Fruit fly (Drosophila melanogaster) whole organism, pupa: ENCODE measurements around the gene CG31715.

Source experiments
- CG10348 ChIP-seq: fragments of 200-800 bp; sonication (Bioruptor generic); IDR thresholded peaks from 2 replicates; pipeline ENCODE4 v1.3.6; 2022; ENCODE audit warnings: missing biosample characterization, missing genetic modification characterization
- CG12605 ChIP-seq: fragments of 200-800 bp; sonication (Bioruptor generic); IDR thresholded peaks from 2 replicates; pipeline ENCODE4 v1.3.6; 2022; ENCODE audit warnings: missing biosample characterization, missing genetic modification characterization
- CG13204 ChIP-seq: fragments of 200-800 bp; sonication (Bioruptor generic); optimal IDR thresholded peaks from 2 replicates; lab custom pipeline; 2018; ENCODE audit warnings: missing biosample characterization, mild to moderate bottlenecking, missing genetic modification characterization, moderate library complexity
- CG14655 ChIP-seq: fragments of 200-800 bp; sonication (Bioruptor generic); optimal IDR thresholded peaks from 3 replicates; lab custom pipeline; 2017; ENCODE audit warnings: mild to moderate bottlenecking, missing biosample characterization, missing genetic modification reagents, missing genetic modification characterization
- CG15710 ChIP-seq: fragments of 200-800 bp; sonication (Bioruptor generic); optimal IDR thresholded peaks from 2 replicates; lab custom pipeline; 2018; ENCODE audit warnings: missing biosample characterization, mild to moderate bottlenecking, missing genetic modification characterization, moderate library complexity
- CG17806 ChIP-seq: fragments of 200-800 bp; sonication (Bioruptor generic); optimal IDR thresholded peaks from 2 replicates; lab custom pipeline; 2018; ENCODE audit warnings: missing biosample characterization, mild to moderate bottlenecking, missing genetic modification characterization, moderate library complexity
- CG32121 ChIP-seq: fragments of 200-800 bp; sonication (Bioruptor generic); IDR thresholded peaks from 2 replicates; pipeline ENCODE4 v1.3.6; 2022; ENCODE audit warnings: missing biosample characterization, missing genetic modification characterization
- CG34367 ChIP-seq: fragments of 200-800 bp; sonication (Bioruptor generic); optimal IDR thresholded peaks from 2 replicates; lab custom pipeline; 2018; ENCODE audit warnings: missing biosample characterization, mild to moderate bottlenecking, missing genetic modification characterization
- CG4496 ChIP-seq: fragments of 200-800 bp; sonication (Bioruptor generic); IDR thresholded peaks from 3 replicates; pipeline ENCODE4 v1.3.6; 2022; ENCODE audit warnings: missing biosample characterization, missing genetic modification characterization
- CG8159 ChIP-seq: fragments of 200-800 bp; sonication (Bioruptor generic); optimal IDR thresholded peaks from 3 replicates; lab custom pipeline; 2018; ENCODE audit warnings: missing biosample characterization, mild to moderate bottlenecking, missing genetic modification characterization, moderate library complexity
- CG8301 ChIP-seq: fragments of 200-800 bp; sonication (Bioruptor generic); optimal IDR thresholded peaks from 2 replicates; lab custom pipeline; 2018; ENCODE audit warnings: missing biosample characterization, mild to moderate bottlenecking, missing genetic modification characterization
- CG9948 ChIP-seq: fragments of 200-800 bp; sonication (Bioruptor generic); optimal IDR thresholded peaks from 2 replicates; lab custom pipeline; 2018; ENCODE audit warnings: missing biosample characterization, mild to moderate bottlenecking, missing genetic modification characterization, moderate library complexity
- D1 ChIP-seq: fragments of 200-800 bp; sonication (Bioruptor generic); optimal IDR thresholded peaks from 2 replicates; lab custom pipeline; 2018; ENCODE audit warnings: missing biosample characterization, mild to moderate bottlenecking, missing genetic modification characterization, moderate library complexity
- EcR ChIP-seq: fragments of 200-800 bp; sonication (Bioruptor generic); optimal IDR thresholded peaks from 3 replicates; lab custom pipeline; 2019; ENCODE audit warnings: missing biosample characterization, missing genetic modification characterization, mild to moderate bottlenecking, moderate library complexity, missing genetic modification reagents
- Ets98B ChIP-seq: fragments of 200-800 bp; sonication (Bioruptor generic); IDR thresholded peaks from 2 replicates; pipeline ENCODE4 v1.3.6; 2022; ENCODE audit warnings: missing biosample characterization, missing genetic modification characterization
- Pif1A ChIP-seq: fragments of 200-800 bp; sonication (Bioruptor generic); optimal IDR thresholded peaks from 3 replicates; lab custom pipeline; 2016; ENCODE audit warnings: missing biosample characterization, missing genetic modification characterization
- Pif1B ChIP-seq: fragments of 200-800 bp; sonication (Bioruptor generic); optimal IDR thresholded peaks from 3 replicates; lab custom pipeline; 2016; ENCODE audit warnings: missing biosample characterization, missing genetic modification characterization
- Snoo ChIP-seq: fragments of 200-800 bp; sonication (Bioruptor generic); optimal IDR thresholded peaks from 3 replicates; lab custom pipeline; 2017; ENCODE audit warnings: missing biosample characterization, mild to moderate bottlenecking, missing genetic modification characterization, inconsistent platforms
- fd96Ca ChIP-seq: fragments of 200-800 bp; sonication (Bioruptor generic); IDR thresholded peaks from 3 replicates; pipeline ENCODE4 v1.3.6; 2022; ENCODE audit warnings: missing biosample characterization, missing genetic modification characterization
- gl ChIP-seq: fragments of 200-800 bp; sonication (Bioruptor generic); optimal IDR thresholded peaks from 2 replicates; lab custom pipeline; 2018; ENCODE audit warnings: missing biosample characterization, mild to moderate bottlenecking, missing genetic modification characterization
- rn ChIP-seq: fragments of 200-800 bp; sonication (Bioruptor generic); IDR thresholded peaks from 2 replicates; pipeline ENCODE4 v1.3.6; 2022; ENCODE audit warnings: missing biosample characterization, missing genetic modification characterization

The CG31715 gene

DNA sequence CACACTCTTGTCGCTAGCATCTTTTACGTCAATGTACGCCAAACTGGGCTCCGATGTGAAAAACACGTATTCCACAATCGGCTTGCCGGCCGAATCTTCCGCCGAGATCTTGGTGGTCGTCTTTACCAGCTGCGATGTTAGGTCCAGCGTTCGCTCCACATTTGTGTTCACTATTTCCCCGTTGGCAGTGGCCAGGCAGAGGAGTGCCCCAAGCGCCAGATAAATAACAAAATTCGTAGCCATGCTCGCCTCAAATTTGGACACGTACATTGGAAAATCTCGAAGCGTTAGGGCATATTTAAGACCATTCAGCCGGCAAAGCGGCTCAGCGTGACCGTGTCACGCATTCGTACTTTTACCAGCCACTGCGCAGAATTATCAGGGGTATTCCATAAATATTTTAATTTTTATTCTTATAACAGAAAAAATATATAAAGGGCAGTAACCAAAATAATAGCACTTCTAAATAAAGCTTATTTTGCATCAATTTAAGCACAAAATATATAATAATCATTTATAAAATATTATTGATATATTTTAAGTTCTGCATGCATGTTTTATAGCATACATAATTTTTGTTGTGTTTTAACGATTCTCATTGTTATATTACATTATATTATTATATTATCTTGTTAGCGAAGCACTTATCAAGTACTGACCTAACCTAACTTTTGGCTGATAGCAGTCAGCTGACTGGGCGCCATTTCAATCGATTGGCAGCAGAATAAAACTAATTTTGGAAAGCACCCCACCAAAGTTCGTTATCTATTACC is 34.2 kb downstream of the CG31715 start, which contains the start of the genes CG33303 and dpr19:
Gene CG33303 (minus strand): TSS at position 294 of the 773 bp plus-strand sequence.
Gene dpr19 (plus strand): TSS at position 705 of the 773 bp plus-strand sequence.
- TF ChIP-seq CG10348 (GFP tag; lab: Robert Waterston, UW), result no peak
- peak; percentile 57 for TF ChIP-seq CG15710
- peak; percentile 44 for TF ChIP-seq CG9948
- peak; percentile 44; the same call in 1 of the 3 replicates for TF ChIP-seq CG4496 (GFP tag; lab: Robert Waterston, UW)
- peak; percentile 48 for TF ChIP-seq CG17806 (tag; lab: Kevin White, UChicago)
- no peak for TF ChIP-seq fd96Ca
- peak; percentile 56 for TF ChIP-seq CG8159
- no peak for TF ChIP-seq CG12605 (GFP tag; lab: Robert Waterston, UW)
- peak; percentile 50; the same call in 1 of the 2 replicates for TF ChIP-seq Ets98B (GFP tag; lab: Robert Waterston, UW)
- no peak for TF ChIP-seq EcR (GFP tag; lab: Kevin White, UChicago)
- TF ChIP-seq Snoo (tag; lab: Kevin White, UChicago), result peak; percentile 43
- no peak for TF ChIP-seq CG14655 (GFP tag; lab: Kevin White, UChicago)
- no peak for TF ChIP-seq Pif1A
- no peak for TF ChIP-seq Pif1B (GFP tag; lab: Kevin White, UChicago)
- TF ChIP-seq CG32121 (GFP tag; lab: Robert Waterston, UW), result peak; percentile 41
- peak; percentile 25 for TF ChIP-seq CG34367 (tag; lab: Kevin White, UChicago)
- TF ChIP-seq gl (tag; lab: Kevin White, UChicago), result no peak
- TF ChIP-seq CG8301 (tag; lab: Kevin White, UChicago), result peak; percentile 44
- peak; percentile 70 for TF ChIP-seq D1 (tag; lab: Kevin White, UChicago)
- TF ChIP-seq rn, result no peak
- TF ChIP-seq CG13204, result no peak

dm6 chr2L:10376276-10376675 is 34.9 kb downstream of the CG31715 start:
- no peak for TF ChIP-seq CG32121 (GFP tag; lab: Robert Waterston, UW)
- no peak for TF ChIP-seq rn
- TF ChIP-seq CG14655 (GFP tag; lab: Kevin White, UChicago), result no peak
- no peak for TF ChIP-seq Pif1A
- TF ChIP-seq fd96Ca, result no peak
- no peak for TF ChIP-seq EcR (GFP tag; lab: Kevin White, UChicago)
- TF ChIP-seq CG8301 (tag; lab: Kevin White, UChicago), result no peak

dm6 chr2L:10378631-10379030 is 37.2 kb downstream of the CG31715 start:
- TF ChIP-seq CG34367 (tag; lab: Kevin White, UChicago) (no peak), CG17806 (tag; lab: Kevin White, UChicago) (no peak), CG14655 (GFP tag; lab: Kevin White, UChicago) (no peak), CG12605 (GFP tag; lab: Robert Waterston, UW) (no peak), CG8301 (tag; lab: Kevin White, UChicago) (no peak), CG8159 (no peak), Pif1B (GFP tag; lab: Kevin White, UChicago) (no peak), CG32121 (GFP tag; lab: Robert Waterston, UW) (no peak), rn (no peak), Snoo (tag; lab: Kevin White, UChicago) (no peak), Pif1A (no peak), fd96Ca (no peak), CG13204 (no peak)

dm6 chr2L:10379865-10380264 is 38.4 kb downstream of the CG31715 start, which contains the start of gene gny:
TSS of gene gny (plus strand) at chr2L:10380103.
- TF ChIP-seq Snoo (tag; lab: Kevin White, UChicago) (no peak), CG4496 (GFP tag; lab: Robert Waterston, UW) (no peak), CG9948 (no peak), CG14655 (GFP tag; lab: Kevin White, UChicago) (no peak), rn (no peak), fd96Ca (no peak)

DNA sequence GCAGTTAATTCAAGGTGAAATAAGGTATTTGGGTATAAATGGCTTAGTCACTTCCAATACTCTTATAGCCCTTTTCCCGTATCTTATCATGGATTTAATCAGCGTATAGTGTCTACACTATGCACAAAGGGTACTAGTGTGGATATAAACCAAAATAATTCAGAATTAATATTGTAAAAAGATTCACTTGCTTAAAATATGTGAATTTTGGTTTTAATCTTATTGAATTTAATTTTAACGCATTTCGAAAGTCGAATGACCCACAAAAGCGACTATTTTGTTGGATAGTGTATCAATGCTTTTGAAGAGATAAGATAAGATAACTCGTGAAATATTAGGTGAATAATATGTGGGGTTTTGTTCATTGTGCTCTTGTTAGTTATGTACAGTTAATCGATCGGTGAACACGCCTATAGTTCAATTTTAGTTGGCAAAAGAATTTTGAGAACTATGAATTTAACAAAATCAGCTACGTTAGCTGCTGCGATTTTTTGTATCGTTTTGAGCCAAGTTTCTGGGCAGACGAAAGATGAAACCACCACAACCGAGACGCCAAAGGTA is 40.6 kb downstream of the CG31715 start, which contains the start of gene CG5096:
Gene CG5096 (plus strand): TSS at position 374 of the 561 bp plus-strand sequence.
- peak; percentile 3 for TF ChIP-seq CG34367 (tag; lab: Kevin White, UChicago)
- TF ChIP-seq CG12605 (GFP tag; lab: Robert Waterston, UW), result no peak
- peak; percentile 60 for TF ChIP-seq CG17806 (tag; lab: Kevin White, UChicago)
- peak; percentile 41; the same call in 1 of the 2 replicates for TF ChIP-seq CG32121 (GFP tag; lab: Robert Waterston, UW)
- no peak for TF ChIP-seq CG14655 (GFP tag; lab: Kevin White, UChicago)
- TF ChIP-seq gl (tag; lab: Kevin White, UChicago), result no peak
- TF ChIP-seq CG9948, result peak; percentile 32
- peak; percentile 53 for TF ChIP-seq CG15710
- TF ChIP-seq Ets98B (GFP tag; lab: Robert Waterston, UW), result peak; percentile 37
- TF ChIP-seq Snoo (tag; lab: Kevin White, UChicago), result peak; percentile 54
- no peak for TF ChIP-seq CG10348 (GFP tag; lab: Robert Waterston, UW)
- no peak for TF ChIP-seq Pif1B (GFP tag; lab: Kevin White, UChicago)
- peak; percentile 72 for TF ChIP-seq CG4496 (GFP tag; lab: Robert Waterston, UW)
